Worm (Caenorhabditis elegans) whole organism, young adult: Measurements from ENCODE around the gene H28G03.3.

Experiments
- F10E7.11 ChIP-seq: sonication (generic microtip); optimal IDR thresholded peaks from 2 replicates; lab custom pipeline; 2017; ENCODE audit warnings: mild to moderate bottlenecking, missing genetic modification characterization, moderate library complexity, missing compliant biosample characterization
- lir-1 ChIP-seq: fragments of 200-800 bp; sonication (Bioruptor generic); conservative IDR thresholded peaks from 2 replicates; pipeline ENCODE4 v1.3.6; 2022; ENCODE audit warnings: missing genetic modification reagents, missing genetic modification characterization, missing compliant biosample characterization
- mes-4 ChIP-seq: sonication (generic microtip); optimal IDR thresholded peaks from 2 replicates; lab custom pipeline; 2016; ENCODE audit warnings: missing genotype, missing genetic modification characterization, missing compliant biosample characterization
- unc-62 ChIP-seq: fragments of 150-350 bp; optimal IDR thresholded peaks from 2 replicates; lab custom pipeline; 2014; ENCODE audit warnings: missing biosample characterization, missing genetic modification reagents, missing genetic modification characterization
- zfh-2 ChIP-seq: fragments of 200-800 bp; sonication (Bioruptor generic); conservative IDR thresholded peaks from 2 replicates; pipeline ENCODE4 v1.3.6; 2022; ENCODE audit warnings: missing genetic modification reagents, missing genetic modification characterization, missing compliant biosample characterization

ce11 chrX:5260389-5260788 is 34.2 kb upstream of the H28G03.3 start:
- no peak for TF ChIP-seq mes-4 (tag; lab: Kevin White, UChicago)
- no peak for TF ChIP-seq F10E7.11 (tag; lab: Kevin White, UChicago)
- TF ChIP-seq zfh-2 (GFP tag; lab: Robert Waterston, UW) = no peak
- TF ChIP-seq unc-62 (GFP tag; lab: Kevin White, UChicago) = no peak
- no peak for TF ChIP-seq lir-1 (GFP tag; lab: Robert Waterston, UW)
